Worm (Caenorhabditis elegans): ENCODE data around the gene F44G4.6.

F44G4.6 gene

ce11 chrII:8959081-8959480, 42.5 kb downstream of the F44G4.6 start:
- TF ChIP-seq tbx-37 (GFP tag; conservative IDR thresholded peaks at IDR 0.05) = no peak
- TF ChIP-seq ets-7 (tag; optimal IDR thresholded peaks at IDR 0.05) = no peak
- TF ChIP-seq tra-4 (tag; optimal IDR thresholded peaks at IDR 0.05) = no peak
- TF ChIP-seq ceh-13 (GFP tag; optimal IDR thresholded peaks at IDR 0.05) = no peak
- TF ChIP-seq pes-1 (GFP tag; IDR thresholded peaks at IDR 0.05) = no peak
- TF ChIP-seq hmbx-1 (tag; optimal IDR thresholded peaks at IDR 0.05) = no peak
- TF ChIP-seq ama-1 (optimal IDR thresholded peaks at IDR 0.05) = no peak
- no peak for TF ChIP-seq B0310.2 (tag; optimal IDR thresholded peaks at IDR 0.05)
- TF ChIP-seq ceh-36 (tag; optimal IDR thresholded peaks at IDR 0.05) = no peak
- no peak for TF ChIP-seq hnd-1 (tag; optimal IDR thresholded peaks at IDR 0.05)
- TF ChIP-seq scrt-1 (GFP tag; IDR thresholded peaks at IDR 0.05) = no peak
- TF ChIP-seq sea-1 (GFP tag; conservative IDR thresholded peaks at IDR 0.05) = no peak
- TF ChIP-seq F13C5.2 (tag; optimal IDR thresholded peaks at IDR 0.05) = no peak
- TF ChIP-seq hmg-4 (GFP tag; optimal IDR thresholded peaks at IDR 0.05) = no peak
- TF ChIP-seq aly-1 (tag; optimal IDR thresholded peaks at IDR 0.05) = no peak
- TF ChIP-seq tbx-11 (GFP tag; IDR thresholded peaks at IDR 0.05) = no peak
- TF ChIP-seq flt-1 (GFP tag; IDR thresholded peaks at IDR 0.05) = no peak

DNA sequence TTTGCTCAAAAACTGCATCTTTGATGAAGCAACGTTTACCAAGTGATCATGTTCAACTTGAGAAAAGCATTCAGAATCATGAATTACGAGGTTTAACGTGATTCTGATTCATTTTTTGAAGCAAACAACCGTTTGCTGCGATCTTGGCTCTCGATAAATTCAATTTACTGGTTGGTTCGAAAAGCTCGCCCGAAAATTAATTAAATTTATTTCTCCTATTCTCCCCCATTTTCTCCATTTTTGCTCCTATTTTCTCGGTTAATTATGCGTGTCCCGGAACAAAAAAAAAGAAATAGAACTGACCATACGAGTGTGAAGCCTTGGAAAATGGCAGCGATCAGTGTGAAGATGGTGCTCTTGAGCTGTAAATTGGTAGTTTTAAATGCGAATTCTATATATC, 44.7 kb downstream of the F44G4.6 start:
- TF ChIP-seq aly-1 (tag; optimal IDR thresholded peaks at IDR 0.05) (no peak), tbx-37 (GFP tag; conservative IDR thresholded peaks at IDR 0.05) (no peak), hmbx-1 (tag; optimal IDR thresholded peaks at IDR 0.05) (no peak), tra-4 (tag; optimal IDR thresholded peaks at IDR 0.05) (no peak), F13C5.2 (tag; optimal IDR thresholded peaks at IDR 0.05) (no peak), flt-1 (GFP tag; IDR thresholded peaks at IDR 0.05) (no peak), hmg-4 (GFP tag; optimal IDR thresholded peaks at IDR 0.05) (no peak), sea-1 (GFP tag; conservative IDR thresholded peaks at IDR 0.05) (no peak), pes-1 (GFP tag; IDR thresholded peaks at IDR 0.05) (no peak), hnd-1 (tag; optimal IDR thresholded peaks at IDR 0.05) (no peak), ama-1 (optimal IDR thresholded peaks at IDR 0.05) (no peak), ceh-36 (tag; optimal IDR thresholded peaks at IDR 0.05) (no peak), ets-7 (tag; optimal IDR thresholded peaks at IDR 0.05) (no peak)

DNA sequence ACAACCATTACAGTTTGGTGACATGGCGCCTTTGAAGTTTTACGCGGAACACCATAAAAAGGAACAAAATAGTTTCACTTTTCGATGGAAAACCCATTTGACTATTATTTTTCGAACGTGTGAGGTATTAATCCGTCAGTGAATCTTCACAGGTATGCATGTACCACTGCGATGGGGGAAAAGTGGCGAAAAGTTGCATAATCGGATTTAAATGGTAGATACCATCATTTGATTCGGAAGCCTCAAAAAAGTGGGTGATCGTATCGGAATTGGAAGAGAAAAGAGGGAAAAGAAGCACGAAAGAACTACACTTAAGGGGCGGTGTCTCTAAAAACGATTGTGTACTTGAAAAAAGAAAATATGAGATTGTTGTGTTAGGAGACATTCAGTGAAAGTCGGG, 47.9 kb downstream of the F44G4.6 start:
- TF ChIP-seq ceh-13 (GFP tag; optimal IDR thresholded peaks at IDR 0.05) = no peak
- TF ChIP-seq hnd-1 (tag; optimal IDR thresholded peaks at IDR 0.05) = no peak
- no peak for TF ChIP-seq tbx-37 (GFP tag; conservative IDR thresholded peaks at IDR 0.05)
- no peak for TF ChIP-seq aly-1 (tag; optimal IDR thresholded peaks at IDR 0.05)
- no peak for TF ChIP-seq F13C5.2 (tag; optimal IDR thresholded peaks at IDR 0.05)
- TF ChIP-seq ets-7 (tag; optimal IDR thresholded peaks at IDR 0.05) = no peak
- TF ChIP-seq B0310.2 (tag; optimal IDR thresholded peaks at IDR 0.05) = no peak

- TF ChIP-seq pes-1 (GFP tag; IDR thresholded peaks at IDR 0.05) (no peak), ets-7 (tag; optimal IDR thresholded peaks at IDR 0.05) (no peak), hmbx-1 (tag; optimal IDR thresholded peaks at IDR 0.05) (no peak), flt-1 (GFP tag; IDR thresholded peaks at IDR 0.05) (no peak), ceh-13 (GFP tag; optimal IDR thresholded peaks at IDR 0.05) (no peak), tra-4 (tag; optimal IDR thresholded peaks at IDR 0.05) (no peak), hnd-1 (tag; optimal IDR thresholded peaks at IDR 0.05) (no peak), F13C5.2 (tag; optimal IDR thresholded peaks at IDR 0.05) (no peak), B0310.2 (tag; optimal IDR thresholded peaks at IDR 0.05) (no peak), ceh-36 (tag; optimal IDR thresholded peaks at IDR 0.05) (no peak)
Observed at ce11 chrII:8951270-8951669, 50.3 kb downstream of the F44G4.6 start.
